Worm (Caenorhabditis elegans): Measurements from ENCODE around the gene mpdu-1.

DNA sequence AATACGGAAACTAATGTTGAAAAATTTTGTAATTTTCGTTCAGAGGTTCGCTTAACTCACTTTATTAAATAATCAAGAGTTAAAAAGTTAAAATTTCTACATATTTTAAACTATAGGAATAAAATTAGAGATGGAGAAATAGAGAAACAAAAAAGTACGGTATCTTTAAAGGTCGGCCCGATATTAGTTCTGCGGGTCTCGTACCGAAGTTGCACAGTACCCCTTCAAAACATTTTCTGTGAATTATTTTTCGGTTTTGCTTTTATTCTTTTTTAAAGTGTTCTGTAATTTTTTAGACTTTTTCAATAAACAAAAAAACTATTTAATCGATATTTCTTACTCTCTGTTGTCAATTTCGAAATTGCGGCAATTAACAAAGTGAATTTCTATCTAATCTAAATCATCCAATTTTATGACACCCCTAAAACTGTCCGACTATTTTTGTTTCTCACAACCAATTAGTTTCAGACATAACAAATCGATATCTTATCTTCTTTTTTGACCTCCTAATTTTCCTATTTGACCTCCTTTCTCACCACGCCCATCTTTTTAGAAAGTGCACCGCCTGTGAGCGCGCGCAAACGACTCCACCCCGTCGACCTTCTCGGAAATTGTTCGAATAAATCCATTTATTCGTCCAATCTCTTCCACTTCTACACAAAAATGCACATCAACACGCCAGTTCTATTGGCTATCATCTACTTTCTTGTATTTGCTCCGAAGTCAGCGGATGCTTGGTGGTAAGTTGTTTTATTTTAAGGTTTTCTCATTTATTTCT lies 3.3 kb downstream of the mpdu-1 start, which contains the start of gene mom-2:
- TF ChIP-seq madf-2 (tag; optimal IDR thresholded peaks at IDR 0.05), result no peak
- no peak for TF ChIP-seq K09A11.1 (tag; optimal IDR thresholded peaks at IDR 0.05; ENCODE audit: insufficient read depth)
- TF ChIP-seq sox-4 (tag; optimal IDR thresholded peaks at IDR 0.05), result no peak
- no peak for TF ChIP-seq unc-55 (GFP tag; optimal IDR thresholded peaks at IDR 0.05)
- TF ChIP-seq fkh-10 (GFP tag; optimal IDR thresholded peaks at IDR 0.05), result no peak
- TF ChIP-seq ceh-6 (GFP tag; optimal IDR thresholded peaks at IDR 0.05), result no peak
- TF ChIP-seq che-1 (tag; optimal IDR thresholded peaks at IDR 0.05), result no peak
- no peak for TF ChIP-seq fkh-6 (tag; optimal IDR thresholded peaks at IDR 0.05)
- no peak for TF ChIP-seq ceh-2 (tag; optimal IDR thresholded peaks at IDR 0.05)

Data from whole organism, late embryonic.